Worm (Caenorhabditis elegans) whole organism, L3 larva: ENCODE results near the gene npr-27.

Experiments used
- R02D3.7 ChIP-seq: fragments of 150-350 bp; optimal IDR thresholded peaks from 2 replicates; lab custom pipeline; 2014; ENCODE audit warnings: missing biosample characterization, missing genetic modification characterization
- ama-1 ChIP-seq: fragments of 150-350 bp; optimal IDR thresholded peaks from 2 replicates; lab custom pipeline; 2018
- ceh-16 ChIP-seq: sonication (generic microtip); optimal IDR thresholded peaks from 2 replicates; lab custom pipeline; 2017; ENCODE audit warnings: missing biosample characterization, missing genetic modification characterization
- ceh-28 ChIP-seq: fragments of 150-350 bp; optimal IDR thresholded peaks from 2 replicates; lab custom pipeline; 2014; ENCODE audit warnings: missing biosample characterization, missing genetic modification reagents, missing genetic modification characterization
- ceh-82 ChIP-seq: fragments of 150-350 bp; optimal IDR thresholded peaks from 2 replicates; lab custom pipeline; 2014; ENCODE audit warnings: missing biosample characterization, missing genetic modification characterization
- egl-27 ChIP-seq: sonication (generic microtip); optimal IDR thresholded peaks from 4 replicates; lab custom pipeline; 2017; ENCODE audit warnings: missing biosample characterization, missing genetic modification reagents, missing genetic modification characterization
- egl-5 ChIP-seq: fragments of 150-350 bp; optimal IDR thresholded peaks from 2 replicates; lab custom pipeline; 2017; ENCODE audit warnings: missing biosample characterization, missing genetic modification reagents, missing genetic modification characterization, inconsistent platforms
- elt-1 ChIP-seq: fragments of 150-350 bp; optimal IDR thresholded peaks from 2 replicates; lab custom pipeline; 2014; ENCODE audit warnings: missing biosample characterization, missing genetic modification characterization
- elt-2 ChIP-seq: sonication (generic microtip); optimal IDR thresholded peaks from 2 replicates; lab custom pipeline; 2016; ENCODE audit warnings: missing genetic modification reagents, mild to moderate bottlenecking, missing genetic modification characterization, missing compliant biosample characterization
- eor-1 ChIP-seq, 2 experiments: fragments of 150-350 bp; optimal IDR thresholded peaks; 2 replicates each; lab custom pipeline; 2014 to 2018; ENCODE audit warnings: missing biosample characterization in 2 of 2, missing genetic modification characterization in 2 of 2
- fkh-10 ChIP-seq: sonication (generic microtip); optimal IDR thresholded peaks from 2 replicates; lab custom pipeline; 2017; ENCODE audit warnings: missing biosample characterization, missing genetic modification reagents, missing genetic modification characterization
- fkh-2 ChIP-seq: fragments of 150-350 bp; optimal IDR thresholded peaks from 2 replicates; lab custom pipeline; 2014; ENCODE audit warnings: missing biosample characterization, missing genetic modification reagents, missing genetic modification characterization
- hmg-11 ChIP-seq: sonication (generic microtip); optimal IDR thresholded peaks from 2 replicates; lab custom pipeline; 2016; ENCODE audit warnings: missing genetic modification characterization, missing compliant biosample characterization
- jun-1 ChIP-seq: fragments of 150-350 bp; optimal IDR thresholded peaks from 2 replicates; lab custom pipeline; 2014; ENCODE audit warnings: missing biosample characterization, missing genetic modification reagents, missing genetic modification characterization
- lin-15B ChIP-seq: fragments of 150-350 bp; optimal IDR thresholded peaks from 2 replicates; lab custom pipeline; 2014; ENCODE audit warnings: missing biosample characterization, missing genetic modification characterization
- lin-39 ChIP-seq: fragments of 150-350 bp; optimal IDR thresholded peaks from 2 replicates; lab custom pipeline; 2018; ENCODE audit warnings: missing biosample characterization, missing genetic modification reagents, missing genetic modification characterization
- mdl-1 ChIP-seq: fragments of 150-350 bp; optimal IDR thresholded peaks from 2 replicates; lab custom pipeline; 2014; ENCODE audit warnings: missing biosample characterization, missing genetic modification characterization
- nhr-11 ChIP-seq: fragments of 150-350 bp; optimal IDR thresholded peaks from 2 replicates; lab custom pipeline; 2014; ENCODE audit warnings: missing biosample characterization, missing genetic modification characterization
- nhr-12 ChIP-seq: fragments of 150-350 bp; optimal IDR thresholded peaks from 2 replicates; lab custom pipeline; 2014; ENCODE audit warnings: missing biosample characterization, missing genetic modification characterization
- nhr-23 ChIP-seq: fragments of 150-350 bp; optimal IDR thresholded peaks from 2 replicates; lab custom pipeline; 2014; ENCODE audit warnings: missing biosample characterization, missing genetic modification reagents, missing genetic modification characterization
- nhr-25 ChIP-seq: sonication (generic microtip); optimal IDR thresholded peaks from 2 replicates; lab custom pipeline; 2017; ENCODE audit warnings: missing biosample characterization, missing genetic modification characterization
- nhr-28 ChIP-seq: fragments of 150-350 bp; optimal IDR thresholded peaks from 2 replicates; lab custom pipeline; 2014; ENCODE audit warnings: missing biosample characterization, missing genetic modification characterization
- nhr-43 ChIP-seq: sonication (generic microtip); optimal IDR thresholded peaks from 2 replicates; lab custom pipeline; 2016; ENCODE audit warnings: mild to moderate bottlenecking, missing genetic modification characterization, missing compliant biosample characterization; ENCODE audit not compliant: poor library complexity, severe bottlenecking
- nhr-67 ChIP-seq: fragments of 150-350 bp; optimal IDR thresholded peaks from 2 replicates; lab custom pipeline; 2014; ENCODE audit warnings: missing biosample characterization, missing genetic modification characterization
- nhr-76 ChIP-seq: fragments of 150-350 bp; sonication (generic microtip); optimal IDR thresholded peaks from 5 replicates; lab custom pipeline; 2014; ENCODE audit warnings: missing biosample characterization, missing genetic modification characterization
- nhr-77 ChIP-seq: fragments of 150-350 bp; optimal IDR thresholded peaks from 2 replicates; lab custom pipeline; 2014; ENCODE audit warnings: missing biosample characterization, missing genetic modification characterization
- pha-4 ChIP-seq: fragments of 150-350 bp; optimal IDR thresholded peaks from 2 replicates; lab custom pipeline; 2014; ENCODE audit warnings: missing biosample characterization, missing genetic modification reagents, missing genetic modification characterization
- pqm-1 ChIP-seq: fragments of 150-350 bp; optimal IDR thresholded peaks from 2 replicates; lab custom pipeline; 2017; ENCODE audit warnings: missing biosample characterization, missing genetic modification characterization, inconsistent platforms
- sea-2 ChIP-seq: fragments of 150-350 bp; sonication (generic microtip); optimal IDR thresholded peaks from 4 replicates; lab custom pipeline; 2014; ENCODE audit warnings: missing biosample characterization, missing genetic modification reagents, missing genetic modification characterization
- snpc-4 ChIP-seq: fragments of 150-350 bp; optimal IDR thresholded peaks from 2 replicates; lab custom pipeline; 2014; ENCODE audit warnings: missing biosample characterization, missing genetic modification characterization
- tbx-2 ChIP-seq: sonication (generic microtip); optimal IDR thresholded peaks from 2 replicates; lab custom pipeline; 2016; ENCODE audit warnings: mild to moderate bottlenecking, missing genetic modification characterization, missing compliant biosample characterization
- unc-39 ChIP-seq: sonication (generic microtip); optimal IDR thresholded peaks from 4 replicates; lab custom pipeline; 2017; ENCODE audit warnings: missing biosample characterization, missing genetic modification characterization
- unc-62 ChIP-seq: fragments of 150-350 bp; sonication (generic microtip); optimal IDR thresholded peaks from 4 replicates; lab custom pipeline; 2014; ENCODE audit warnings: missing biosample characterization, missing genetic modification reagents, missing genetic modification characterization
- zag-1 ChIP-seq: fragments of 150-350 bp; optimal IDR thresholded peaks from 2 replicates; lab custom pipeline; 2014; ENCODE audit warnings: missing biosample characterization, missing genetic modification characterization
- ztf-11 ChIP-seq: fragments of 150-350 bp; optimal IDR thresholded peaks from 2 replicates; lab custom pipeline; 2014; ENCODE audit warnings: missing biosample characterization, missing genetic modification characterization
- ztf-4 ChIP-seq: fragments of 150-350 bp; optimal IDR thresholded peaks from 2 replicates; lab custom pipeline; 2014; ENCODE audit warnings: missing biosample characterization, missing genetic modification characterization

Gene npr-27

DNA sequence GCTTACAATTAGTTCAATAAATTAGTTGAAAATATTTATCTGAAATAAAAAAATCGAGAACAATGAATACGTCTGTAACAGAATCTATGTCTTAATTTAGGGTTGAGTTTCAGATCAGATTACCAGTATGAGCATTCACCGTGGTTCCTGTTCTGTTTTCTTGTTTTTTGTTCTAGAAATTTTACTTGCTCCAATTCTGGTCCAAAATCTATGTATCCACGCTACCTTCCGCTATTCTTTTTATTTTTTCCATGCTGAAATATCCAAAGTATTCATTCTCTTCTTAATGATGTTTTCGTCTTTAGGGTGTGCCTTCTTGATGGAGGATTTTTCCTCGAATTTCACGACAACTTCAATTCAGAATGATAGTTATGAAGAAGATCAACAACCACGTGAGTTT is at the start of gene npr-27:
npr-27 (plus strand) TSS at position 301 of the 400 bp plus-strand sequence.
- no peak for TF ChIP-seq ceh-16 (tag; lab: Kevin White, UChicago)
- no peak for TF ChIP-seq ceh-82 (tag; lab: Kevin White, UChicago)
- TF ChIP-seq sea-2 (GFP tag; lab: Kevin White, UChicago) = no peak
- no peak for TF ChIP-seq elt-1
- TF ChIP-seq unc-62 (GFP tag; lab: Kevin White, UChicago) = no peak
- no peak for TF ChIP-seq fkh-10
- no peak for TF ChIP-seq nhr-25 (tag; lab: Kevin White, UChicago)
- no peak for TF ChIP-seq snpc-4
- no peak for TF ChIP-seq lin-39
- TF ChIP-seq ztf-4 = no peak
- no peak for TF ChIP-seq zag-1
- no peak for TF ChIP-seq eor-1 (tag; optimal IDR thresholded peaks at IDR 0.05; lab: Kevin White, UChicago)
- TF ChIP-seq fkh-2 = no peak
- no peak for TF ChIP-seq nhr-67 (tag; lab: Kevin White, UChicago)
- TF ChIP-seq pha-4 (tag; lab: Kevin White, UChicago) = no peak
- no peak for TF ChIP-seq nhr-76 (tag; lab: Kevin White, UChicago)

DNA sequence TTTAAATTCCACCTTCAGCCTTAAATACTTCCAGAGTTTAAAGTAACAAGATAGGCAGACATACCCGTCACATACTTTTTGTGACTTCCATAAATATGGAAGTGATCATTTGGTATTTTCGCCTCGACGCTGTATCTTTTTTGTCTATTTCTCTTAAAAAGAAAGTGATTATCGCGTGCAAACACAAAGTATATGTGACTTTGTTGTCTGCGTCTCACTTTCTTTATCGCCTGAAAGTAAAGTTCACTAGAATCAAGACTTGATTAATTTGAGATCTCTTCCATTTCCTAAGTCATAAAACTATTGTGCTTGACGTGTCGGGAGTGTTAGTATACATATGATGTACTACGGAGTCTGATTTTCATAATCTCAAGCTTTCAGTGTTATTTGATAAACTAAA is 47.2 kb upstream of the npr-27 start, which contains the start of gene C06E4.6:
C06E4.6 (minus strand) TSS at position 51 of the 400 bp plus-strand sequence.
- TF ChIP-seq elt-2 (tag; lab: Kevin White, UChicago) (peak; percentile 43), elt-1 (no peak), nhr-43 (tag; lab: Kevin White, UChicago) (no peak), pqm-1 (tag; lab: Kevin White, UChicago) (peak; percentile 81), mdl-1 (tag; lab: Kevin White, UChicago) (peak; percentile 6), lin-15B (tag; lab: Kevin White, UChicago) (peak; percentile 6)

DNA sequence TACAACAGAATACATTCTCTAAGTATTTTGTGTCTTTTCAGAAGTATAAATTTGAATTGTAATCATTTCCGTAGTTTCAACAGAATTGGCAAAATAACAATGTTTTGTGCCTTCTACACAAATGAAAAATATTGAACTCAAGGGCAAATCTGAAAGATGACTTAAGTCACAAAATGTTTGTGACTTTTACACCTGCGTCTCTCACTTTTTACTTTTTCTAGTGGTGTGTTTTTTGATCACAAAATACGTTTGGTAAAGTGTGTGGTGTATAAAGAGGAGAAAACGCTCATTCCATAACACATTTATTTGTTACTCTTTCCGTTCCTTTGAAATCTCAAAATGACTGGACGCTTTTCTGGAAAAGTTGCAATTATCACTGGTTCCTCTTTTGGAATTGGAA is 44.8 kb upstream of the npr-27 start, which contains the start of gene C06E4.3:
C06E4.3 (plus strand) TSS at position 289 of the 400 bp plus-strand sequence.
- TF ChIP-seq nhr-43 (tag; lab: Kevin White, UChicago) (no peak), pqm-1 (tag; lab: Kevin White, UChicago) (peak; percentile 48), tbx-2 (no peak), elt-2 (tag; lab: Kevin White, UChicago) (peak; percentile 30), ama-1 (lab: Kevin White, UChicago) (no peak), sea-2 (GFP tag; lab: Kevin White, UChicago) (no peak), fkh-2 (no peak)
- TF ChIP-seq, all 47 proteins: peak for 2

DNA sequence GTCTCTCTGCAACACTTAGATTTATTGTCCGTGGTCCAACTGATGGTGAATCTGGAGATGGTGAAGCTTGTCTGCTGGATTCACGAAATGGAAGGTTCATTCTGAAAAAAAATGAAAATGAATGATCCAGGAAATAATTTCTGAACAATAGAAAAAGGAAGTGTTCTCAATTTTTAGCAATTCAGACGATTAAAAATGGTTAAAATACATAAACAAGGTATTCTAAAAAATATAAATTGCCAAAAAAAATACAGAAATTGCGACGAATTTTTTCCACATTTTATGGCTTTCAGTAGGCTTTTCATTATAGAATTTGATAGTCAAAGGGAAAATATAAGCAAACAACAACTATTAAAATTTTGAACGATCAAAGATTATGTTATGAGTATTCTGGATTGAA is 42.3 kb upstream of the npr-27 start, which contains the start of gene glb-2:
glb-2 (minus strand) TSS at position 101 of the 400 bp plus-strand sequence.
- TF ChIP-seq eor-1 (tag; optimal IDR thresholded peaks at IDR 0.05; lab: Kevin White, UChicago) (no peak), unc-39 (tag; lab: Kevin White, UChicago) (no peak), snpc-4 (no peak), nhr-12 (tag; lab: Kevin White, UChicago) (no peak), nhr-77 (tag; lab: Kevin White, UChicago) (no peak), ceh-82 (tag; lab: Kevin White, UChicago) (no peak), hmg-11 (tag; lab: Kevin White, UChicago) (no peak), fkh-2 (no peak)

DNA sequence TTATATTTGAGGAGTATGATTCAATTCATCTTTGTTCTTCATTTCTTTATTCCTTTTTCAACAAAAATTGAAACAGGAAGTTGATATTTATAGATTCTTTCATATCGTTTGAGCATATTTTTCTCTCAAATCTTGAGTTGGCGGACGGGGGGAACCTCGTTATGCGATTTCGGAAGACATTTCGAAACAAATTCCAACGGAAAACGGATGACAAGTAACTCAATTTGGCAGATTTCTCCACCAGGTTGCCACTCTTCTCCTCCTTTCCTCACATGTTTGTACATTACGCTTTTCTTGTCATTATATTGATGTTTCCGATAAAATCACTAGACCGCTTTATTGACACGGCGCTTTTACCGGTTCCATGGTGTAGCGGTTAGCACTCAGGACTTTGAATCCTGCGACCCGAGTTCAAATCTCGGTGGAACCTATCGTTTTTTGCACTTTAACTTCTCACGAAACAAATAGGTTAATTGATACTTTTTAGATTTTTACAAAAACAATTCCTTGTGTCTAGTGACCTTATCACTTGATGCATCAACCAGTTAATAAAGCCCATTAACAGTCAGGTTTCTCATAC is 30.4 kb upstream of the npr-27 start:
- TF ChIP-seq elt-2 (tag; lab: Kevin White, UChicago) (peak; percentile 25), pha-4 (tag; lab: Kevin White, UChicago) (peak; percentile 21), snpc-4 (no peak)

DNA sequence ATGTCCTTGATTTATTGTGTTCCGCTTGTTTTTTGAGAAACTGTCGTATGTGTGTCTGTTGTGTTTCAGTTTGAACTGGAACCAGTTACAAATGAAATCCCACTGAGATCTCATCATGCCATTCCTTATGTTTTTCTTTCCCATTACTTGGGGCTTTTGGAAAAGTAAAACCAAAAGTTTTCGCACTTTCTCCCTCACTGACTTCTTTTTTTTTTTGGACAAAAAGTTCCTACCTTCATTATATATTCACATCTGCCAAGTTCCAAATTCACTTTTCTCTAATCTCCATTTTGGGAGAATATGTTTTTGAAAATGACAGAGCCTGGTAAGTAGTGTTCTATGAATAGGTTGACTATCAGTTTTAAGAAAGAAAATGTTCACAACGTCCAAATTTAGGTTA is 28.8 kb upstream of the npr-27 start, which contains the start of gene C06E4.2:
C06E4.2 (plus strand) TSS at position 301 of the 400 bp plus-strand sequence.
- no peak for TF ChIP-seq ceh-28 (tag; lab: Kevin White, UChicago)
- TF ChIP-seq nhr-43 (tag; lab: Kevin White, UChicago) = no peak
- no peak for TF ChIP-seq nhr-23 (tag; lab: Kevin White, UChicago)
- no peak for TF ChIP-seq nhr-76 (tag; lab: Kevin White, UChicago)
- TF ChIP-seq eor-1 (tag; optimal IDR thresholded peaks at IDR 0.05; lab: Kevin White, UChicago) = no peak
- TF ChIP-seq zag-1 = no peak
- no peak for TF ChIP-seq nhr-25 (tag; lab: Kevin White, UChicago)
- no peak for TF ChIP-seq egl-5
- no peak for TF ChIP-seq nhr-11 (tag; lab: Kevin White, UChicago)
- no peak for TF ChIP-seq egl-27 (tag; lab: Kevin White, UChicago)
- no peak for TF ChIP-seq nhr-28 (tag; lab: Kevin White, UChicago)
- no peak for TF ChIP-seq R02D3.7
- TF ChIP-seq jun-1 (tag; lab: Kevin White, UChicago) = no peak
- TF ChIP-seq ztf-11 (tag; lab: Kevin White, UChicago) = no peak
- TF ChIP-seq fkh-2 = no peak
